Worm (Caenorhabditis elegans) whole organism, L1 larva: ENCODE data around the gene gem-1.
A peak's percentile ranks its signal among the peaks of the same experiment; 100 is the strongest.

ENCODE experiments used
- C04F5.9 ChIP-seq: sonication (generic microtip); optimal IDR thresholded peaks from 2 replicates; lab custom pipeline; 2016; ENCODE audit warnings: missing genetic modification characterization, missing compliant biosample characterization
- C34B4.2 ChIP-seq: sonication (generic microtip); optimal IDR thresholded peaks from 2 replicates; lab custom pipeline; 2017; ENCODE audit warnings: mild to moderate bottlenecking, missing genetic modification characterization, missing compliant biosample characterization
- F16B12.6 ChIP-seq: fragments of 150-350 bp; optimal IDR thresholded peaks from 2 replicates; lab custom pipeline; 2014; ENCODE audit warnings: missing biosample characterization, missing genetic modification characterization
- Y116A8C.19 ChIP-seq: sonication (generic microtip); optimal IDR thresholded peaks from 2 replicates; lab custom pipeline; 2016; ENCODE audit warnings: missing compliant biosample characterization, missing genetic modification characterization, borderline replicate concordance
- aha-1 ChIP-seq: fragments of 150-350 bp; optimal IDR thresholded peaks from 2 replicates; lab custom pipeline; 2014; ENCODE audit warnings: missing biosample characterization, missing genetic modification characterization
- aly-2 ChIP-seq: fragments of 150-350 bp; optimal IDR thresholded peaks from 2 replicates; lab custom pipeline; 2014; ENCODE audit warnings: missing biosample characterization, missing genetic modification characterization
- blmp-1 ChIP-seq: fragments of 150-350 bp; optimal IDR thresholded peaks from 2 replicates; lab custom pipeline; 2014; ENCODE audit warnings: missing biosample characterization, missing genetic modification characterization
- ceh-63 ChIP-seq: fragments of 200-800 bp; sonication (Bioruptor generic); optimal IDR thresholded peaks from 2 replicates; lab custom pipeline; 2018; ENCODE audit warnings: mild to moderate bottlenecking, missing genetic modification characterization, missing compliant biosample characterization
- ces-1 ChIP-seq: fragments of 150-350 bp; optimal IDR thresholded peaks from 2 replicates; lab custom pipeline; 2014; ENCODE audit warnings: missing biosample characterization, missing genetic modification reagents, missing genetic modification characterization
- dpl-1 ChIP-seq, 3 experiments: fragments of 150-350 bp in 2 of 3; sonication (generic microtip) in 1 of 3; optimal IDR thresholded peaks; 2 replicates each; lab custom pipeline; 2014 to 2017; ENCODE audit warnings: missing biosample characterization in 3 of 3, missing genetic modification characterization in 3 of 3, missing genetic modification reagents in 3 of 3
- dsc-1 ChIP-seq: sonication (generic microtip); optimal IDR thresholded peaks from 2 replicates; lab custom pipeline; 2016; ENCODE audit warnings: mild to moderate bottlenecking, missing genetic modification characterization, missing compliant biosample characterization
- efl-1 ChIP-seq, 4 experiments: fragments of 150-350 bp; optimal IDR thresholded peaks in 3 of 4; peaks in 1 of 4; 1 replicate in 1 of 4; 2 replicates in 3 of 4; lab custom pipeline; 2014; ENCODE audit warnings: missing biosample characterization in 2 of 4, missing genetic modification characterization in 2 of 4, missing genetic modification reagents in 2 of 4
- efl-3 ChIP-seq: fragments of 200-800 bp; sonication (Bioruptor generic); optimal IDR thresholded peaks from 2 replicates; lab custom pipeline; 2018; ENCODE audit warnings: mild to moderate bottlenecking, missing genetic modification characterization, missing compliant biosample characterization
- elt-3 ChIP-seq, 6 experiments: fragments of 150-350 bp in 1 of 6; sonication (generic microtip); optimal IDR thresholded peaks; 2 replicates each; lab custom pipeline; 2017 to 2018; ENCODE audit warnings: missing biosample characterization in 6 of 6, missing genetic modification characterization in 6 of 6, inconsistent platforms in 1 of 6
- ets-5 ChIP-seq: fragments of 200-800 bp; sonication (Bioruptor generic); IDR thresholded peaks from 2 replicates; pipeline ENCODE4 v1.3.6; 2022; ENCODE audit warnings: missing genetic modification characterization, missing compliant biosample characterization
- fkh-8 ChIP-seq: sonication (generic microtip); optimal IDR thresholded peaks from 2 replicates; lab custom pipeline; 2016; ENCODE audit warnings: mild to moderate bottlenecking, missing genetic modification characterization, missing compliant biosample characterization
- grh-1 ChIP-seq: fragments of 200-800 bp; sonication (Bioruptor generic); IDR thresholded peaks from 2 replicates; pipeline ENCODE4 v1.3.6; 2022; ENCODE audit warnings: missing genetic modification reagents, missing genetic modification characterization, missing compliant biosample characterization
- hlh-4 ChIP-seq: sonication (generic microtip); optimal IDR thresholded peaks from 2 replicates; lab custom pipeline; 2016; ENCODE audit warnings: mild to moderate bottlenecking, missing genetic modification characterization, missing compliant biosample characterization
- hpl-2 ChIP-seq: fragments of 150-350 bp; optimal IDR thresholded peaks from 2 replicates; lab custom pipeline; 2014; ENCODE audit warnings: missing biosample characterization, missing genetic modification reagents, missing genetic modification characterization
- irx-1 ChIP-seq: sonication (generic microtip); optimal IDR thresholded peaks from 2 replicates; lab custom pipeline; 2016; ENCODE audit warnings: missing genetic modification characterization, missing compliant biosample characterization
- jun-1 ChIP-seq: fragments of 150-350 bp; optimal IDR thresholded peaks from 2 replicates; lab custom pipeline; 2014; ENCODE audit warnings: missing biosample characterization, missing genetic modification reagents, missing genetic modification characterization
- lin-13 ChIP-seq: fragments of 150-350 bp; optimal IDR thresholded peaks from 2 replicates; lab custom pipeline; 2014; ENCODE audit warnings: missing biosample characterization, missing genetic modification reagents, missing genetic modification characterization
- lin-15B ChIP-seq: fragments of 150-350 bp; sonication (generic microtip); optimal IDR thresholded peaks from 3 replicates; lab custom pipeline; 2014; ENCODE audit warnings: missing biosample characterization, missing genetic modification characterization
- lin-35 ChIP-seq, 2 experiments: fragments of 150-350 bp; optimal IDR thresholded peaks; 2 replicates each; lab custom pipeline; 2014; ENCODE audit warnings: missing biosample characterization in 2 of 2, missing genetic modification characterization in 2 of 2, missing genetic modification reagents in 2 of 2
- lin-39 ChIP-seq: fragments of 150-350 bp; optimal IDR thresholded peaks from 2 replicates; lab custom pipeline; 2014; ENCODE audit warnings: missing biosample characterization, missing genetic modification reagents, missing genetic modification characterization
- lir-3 ChIP-seq: sonication (generic microtip); optimal IDR thresholded peaks from 2 replicates; lab custom pipeline; 2016; ENCODE audit warnings: mild to moderate bottlenecking, missing genetic modification characterization, moderate library complexity, missing compliant biosample characterization; ENCODE audit not compliant: poor library complexity
- lsy-2 ChIP-seq, 2 experiments: fragments of 150-350 bp; optimal IDR thresholded peaks; 2 replicates each; lab custom pipeline; 2014; ENCODE audit warnings: missing biosample characterization in 2 of 2, missing genetic modification characterization in 2 of 2
- mab-9 ChIP-seq: fragments of 200-800 bp; sonication (Bioruptor generic); IDR thresholded peaks from 2 replicates; pipeline ENCODE4 v1.3.6; 2022; ENCODE audit warnings: missing genetic modification reagents, missing genetic modification characterization, missing compliant biosample characterization
- mdl-1 ChIP-seq, 2 experiments: fragments of 150-350 bp; optimal IDR thresholded peaks; 2 replicates each; lab custom pipeline; 2014 to 2017; ENCODE audit warnings: missing biosample characterization in 2 of 2, missing genetic modification characterization in 2 of 2, inconsistent platforms in 1 of 2
- mep-1 ChIP-seq: fragments of 150-350 bp; optimal IDR thresholded peaks from 2 replicates; lab custom pipeline; 2014; ENCODE audit warnings: missing biosample characterization, missing genetic modification characterization
- nhr-12 ChIP-seq: sonication (generic microtip); optimal IDR thresholded peaks from 2 replicates; lab custom pipeline; 2017; ENCODE audit warnings: missing biosample characterization, missing genetic modification characterization
- nhr-19 ChIP-seq: fragments of 200-800 bp; sonication (Bioruptor generic); conservative IDR thresholded peaks from 2 replicates; pipeline ENCODE4 v1.3.6; 2022; ENCODE audit warnings: missing genetic modification characterization, missing compliant biosample characterization
- nhr-237 ChIP-seq: fragments of 150-350 bp; optimal IDR thresholded peaks from 2 replicates; lab custom pipeline; 2014; ENCODE audit warnings: missing biosample characterization, missing genetic modification characterization
- nhr-28 ChIP-seq: fragments of 150-350 bp; optimal IDR thresholded peaks from 2 replicates; lab custom pipeline; 2014; ENCODE audit warnings: missing biosample characterization, missing genetic modification characterization
- nhr-84 ChIP-seq: sonication (generic microtip); optimal IDR thresholded peaks from 2 replicates; lab custom pipeline; 2017; ENCODE audit warnings: missing biosample characterization, missing genetic modification characterization
- nhr-90 ChIP-seq: sonication (generic microtip); optimal IDR thresholded peaks from 2 replicates; lab custom pipeline; 2016; ENCODE audit warnings: mild to moderate bottlenecking, missing genetic modification characterization, missing compliant biosample characterization; ENCODE audit not compliant: poor library complexity
- pax-3 ChIP-seq: fragments of 200-800 bp; sonication (Bioruptor generic); optimal IDR thresholded peaks from 2 replicates; lab custom pipeline; 2018; ENCODE audit warnings: mild to moderate bottlenecking, missing genetic modification characterization, moderate library complexity, missing compliant biosample characterization
- pqm-1 ChIP-seq: sonication (generic microtip); optimal IDR thresholded peaks from 3 replicates; lab custom pipeline; 2017; ENCODE audit warnings: missing biosample characterization, missing genetic modification characterization
- snpc-4 ChIP-seq: fragments of 150-350 bp; optimal IDR thresholded peaks from 2 replicates; lab custom pipeline; 2014; ENCODE audit warnings: missing biosample characterization, missing genetic modification characterization
- snu-23 ChIP-seq: sonication (generic microtip); optimal IDR thresholded peaks from 2 replicates; lab custom pipeline; 2016; ENCODE audit warnings: missing genetic modification characterization, missing compliant biosample characterization
- sox-4 ChIP-seq: sonication (generic microtip); optimal IDR thresholded peaks from 2 replicates; lab custom pipeline; 2016; ENCODE audit warnings: missing genetic modification characterization, missing compliant biosample characterization
- sup-37 ChIP-seq: fragments of 200-800 bp; sonication (Bioruptor generic); optimal IDR thresholded peaks from 2 replicates; lab custom pipeline; 2018; ENCODE audit warnings: mild to moderate bottlenecking, missing genetic modification characterization, missing compliant biosample characterization
- tbx-2 ChIP-seq: sonication (generic microtip); optimal IDR thresholded peaks from 2 replicates; lab custom pipeline; 2016; ENCODE audit warnings: missing genetic modification characterization, missing compliant biosample characterization
- unc-130 ChIP-seq: fragments of 150-350 bp; optimal IDR thresholded peaks from 2 replicates; lab custom pipeline; 2017; ENCODE audit warnings: missing biosample characterization, missing genetic modification characterization, inconsistent platforms
- unc-62 ChIP-seq: fragments of 150-350 bp; optimal IDR thresholded peaks from 2 replicates; lab custom pipeline; 2014; ENCODE audit warnings: missing biosample characterization, missing genetic modification reagents, missing genetic modification characterization
- unc-86 ChIP-seq: sonication (generic microtip); optimal IDR thresholded peaks from 2 replicates; lab custom pipeline; 2016; ENCODE audit warnings: missing genetic modification characterization, missing compliant biosample characterization
- unc-98 ChIP-seq: fragments of 200-800 bp; sonication (Bioruptor generic); IDR thresholded peaks from 2 replicates; pipeline ENCODE4 v1.3.6; 2022; ENCODE audit warnings: missing genetic modification characterization, missing compliant biosample characterization
- vab-15 ChIP-seq: sonication (generic microtip); optimal IDR thresholded peaks from 2 replicates; lab custom pipeline; 2017; ENCODE audit warnings: missing genotype, mild to moderate bottlenecking, missing genetic modification characterization, missing compliant biosample characterization
- zag-1 ChIP-seq: fragments of 150-350 bp; optimal IDR thresholded peaks from 2 replicates; lab custom pipeline; 2014; ENCODE audit warnings: missing biosample characterization, missing genetic modification characterization
- zip-4 ChIP-seq: fragments of 200-800 bp; sonication (Bioruptor generic); optimal IDR thresholded peaks from 2 replicates; lab custom pipeline; 2018; ENCODE audit warnings: mild to moderate bottlenecking, missing genetic modification characterization, moderate library complexity, missing compliant biosample characterization

gem-1 gene

ce11 chrX:13357673-13358072 is 19.1 kb downstream of the gem-1 start (continued):
- TF ChIP-seq grh-1 (GFP tag; lab: Robert Waterston, UW) = no peak
- no peak for TF ChIP-seq nhr-237 (tag; lab: Kevin White, UChicago)
- TF ChIP-seq nhr-12 = no peak
- TF ChIP-seq lin-35 (GFP tag; optimal IDR thresholded peaks at IDR 0.05; lab: Kevin White, UChicago) = no peak
- TF ChIP-seq unc-98 (GFP tag; lab: Robert Waterston, UW) = no peak
- TF ChIP-seq mdl-1 (tag; optimal IDR thresholded peaks at IDR 0.05; lab: Kevin White, UChicago) = no peak
- TF ChIP-seq jun-1 = no peak
- no peak for TF ChIP-seq pax-3 (tag; lab: Kevin White, UChicago)
- no peak for TF ChIP-seq hpl-2 (GFP tag; lab: Kevin White, UChicago)
- TF ChIP-seq nhr-84 (tag; lab: Kevin White, UChicago) = no peak
- TF ChIP-seq nhr-28 (tag; lab: Kevin White, UChicago) = no peak
- TF ChIP-seq vab-15 = no peak
- no peak for TF ChIP-seq ces-1 (GFP tag; lab: Kevin White, UChicago)
- TF ChIP-seq ceh-63 (GFP tag; lab: Kevin White, UChicago) = no peak
- no peak for TF ChIP-seq F16B12.6 (tag; lab: Kevin White, UChicago)
- TF ChIP-seq Y116A8C.19 (tag; lab: Kevin White, UChicago) = no peak

ce11 chrX:13356469-13356868 is 20.3 kb downstream of the gem-1 start:
- no peak for TF ChIP-seq zip-4
- TF ChIP-seq unc-130 = no peak
- TF ChIP-seq unc-62 (GFP tag; lab: Kevin White, UChicago) = no peak
- peak in 1 of 2 experiments; percentile 80 for TF ChIP-seq mdl-1 (tag; optimal IDR thresholded peaks at IDR 0.05; lab: Kevin White, UChicago)
- peak in 1 of 2 experiments; percentile 79 for TF ChIP-seq lin-35 (GFP tag; optimal IDR thresholded peaks at IDR 0.05; lab: Kevin White, UChicago)
- peak in 1 of 2 experiments; percentile 10 for TF ChIP-seq efl-1 (optimal IDR thresholded peaks at IDR 0.05; lab: Kevin White, UChicago)
- no peak for TF ChIP-seq efl-1 (GFP tag; optimal IDR thresholded peaks at IDR 0.05 in 1 of 2; lab: Kevin White, UChicago)
- TF ChIP-seq snu-23 (GFP tag; lab: Kevin White, UChicago) = peak; percentile 80
- TF ChIP-seq dpl-1 (GFP tag; optimal IDR thresholded peaks at IDR 0.05; lab: Kevin White, UChicago) = no peak
- TF ChIP-seq ces-1 (GFP tag; lab: Kevin White, UChicago) = no peak
- TF ChIP-seq lin-13 = peak; percentile 38
- TF ChIP-seq fkh-8 (tag; lab: Kevin White, UChicago) = no peak
- peak; percentile 18 to 50 for TF ChIP-seq lsy-2 (tag; optimal IDR thresholded peaks at IDR 0.05; lab: Kevin White, UChicago)
- TF ChIP-seq zag-1 = no peak
- TF ChIP-seq unc-86 (tag; lab: Kevin White, UChicago) = no peak
- peak; percentile 91 for TF ChIP-seq nhr-19 (GFP tag; lab: Robert Waterston, UW)
- TF ChIP-seq unc-98 (GFP tag; lab: Robert Waterston, UW) = no peak
- no peak for TF ChIP-seq efl-3
- no peak for TF ChIP-seq pqm-1
- TF ChIP-seq grh-1 (GFP tag; lab: Robert Waterston, UW) = peak; percentile 71
- peak; percentile 92 for TF ChIP-seq blmp-1 (tag; lab: Kevin White, UChicago)
- no peak for TF ChIP-seq aly-2 (tag; lab: Kevin White, UChicago)
- TF ChIP-seq C04F5.9 = no peak
- TF ChIP-seq tbx-2 = peak; percentile 88
- TF ChIP-seq mep-1 = peak; percentile 62
- TF ChIP-seq jun-1 = peak; percentile 72
- no peak for TF ChIP-seq lir-3 (tag; lab: Kevin White, UChicago)
- no peak for TF ChIP-seq pax-3 (tag; lab: Kevin White, UChicago)
- peak in 4 of 6 experiments; percentile 2 to 91 (median 64) for TF ChIP-seq elt-3 (tag; optimal IDR thresholded peaks at IDR 0.05; lab: Kevin White, UChicago)
- TF ChIP-seq snpc-4 (tag; lab: Kevin White, UChicago) = no peak
- TF ChIP-seq ceh-63 (GFP tag; lab: Kevin White, UChicago) = no peak
- peak; percentile 75 for TF ChIP-seq nhr-90
- TF ChIP-seq ets-5 (GFP tag; lab: Robert Waterston, UW) = no peak
- no peak for TF ChIP-seq dsc-1
- no peak for TF ChIP-seq aha-1 (tag; lab: Kevin White, UChicago)
- TF ChIP-seq lin-15B (tag; lab: Kevin White, UChicago) = no peak
- peak; percentile 10 for TF ChIP-seq irx-1 (tag; lab: Kevin White, UChicago)
- TF ChIP-seq nhr-12 = no peak
- no peak for TF ChIP-seq sup-37
- TF ChIP-seq C34B4.2 = no peak
- no peak for TF ChIP-seq hlh-4 (tag; lab: Kevin White, UChicago)
- TF ChIP-seq hpl-2 (GFP tag; lab: Kevin White, UChicago) = no peak
- no peak for TF ChIP-seq mab-9
- peak; percentile 58 for TF ChIP-seq lin-39 (tag; lab: Kevin White, UChicago)
- TF ChIP-seq sox-4 = peak; percentile 7
